Fruit fly (Drosophila melanogaster): ENCODE results near the gene S6KL.

- TF ChIP-seq CG4496 (GFP tag; IDR thresholded peaks at IDR 0.05): peak; percentile 61; the same call in 2 of the 3 replicates
- no peak for TF ChIP-seq CG34367 (tag; optimal IDR thresholded peaks at IDR 0.05)
- TF ChIP-seq EcR (GFP tag; optimal IDR thresholded peaks at IDR 0.05): no peak
- TF ChIP-seq fd96Ca (GFP tag; IDR thresholded peaks at IDR 0.05): no peak
- no peak for TF ChIP-seq CG13204 (GFP tag; optimal IDR thresholded peaks at IDR 0.05)
- no peak for TF ChIP-seq CG10348 (GFP tag; IDR thresholded peaks at IDR 0.05)
- no peak for TF ChIP-seq rn (GFP tag; IDR thresholded peaks at IDR 0.05)
- TF ChIP-seq Pif1B (GFP tag; optimal IDR thresholded peaks at IDR 0.05): no peak
- TF ChIP-seq CG17806 (tag; optimal IDR thresholded peaks at IDR 0.05): no peak
- TF ChIP-seq CG14655 (GFP tag; optimal IDR thresholded peaks at IDR 0.05): no peak
- no peak for TF ChIP-seq gl (tag; optimal IDR thresholded peaks at IDR 0.05)
Measured at dm6 chrX:18771995-18772394, 16.3 kb upstream of the S6KL start.
